Worm (Caenorhabditis elegans) whole organism, L4 larva: ENCODE measurements around the gene srx-95.

Source experiments
- ZK546.5 ChIP-seq, 2 experiments: sonication (generic microtip); optimal IDR thresholded peaks; 2 replicates each; lab custom pipeline; 2017; ENCODE audit warnings: missing biosample characterization in 2 of 2, missing genetic modification characterization in 2 of 2
- aly-2 ChIP-seq: sonication (generic microtip); optimal IDR thresholded peaks from 2 replicates; lab custom pipeline; 2018; ENCODE audit warnings: missing biosample characterization, missing genetic modification characterization
- ama-1 ChIP-seq: fragments of 150-350 bp; optimal IDR thresholded peaks from 2 replicates; lab custom pipeline; 2014; ENCODE audit warnings: inconsistent platforms, mixed read lengths
- dve-1 ChIP-seq: sonication (generic microtip); optimal IDR thresholded peaks from 2 replicates; lab custom pipeline; 2017; ENCODE audit warnings: antibody characterized with exemption, mild to moderate bottlenecking, missing genetic modification characterization, missing compliant biosample characterization; ENCODE audit not compliant: insufficient read depth
- fkh-10 ChIP-seq: fragments of 150-350 bp; optimal IDR thresholded peaks from 2 replicates; lab custom pipeline; 2014; ENCODE audit warnings: missing biosample characterization, missing genetic modification reagents, missing genetic modification characterization
- fos-1 ChIP-seq: fragments of 150-350 bp; optimal IDR thresholded peaks from 2 replicates; lab custom pipeline; 2014; ENCODE audit warnings: missing biosample characterization, missing genetic modification characterization
- lin-13 ChIP-seq: fragments of 150-350 bp; optimal IDR thresholded peaks from 2 replicates; lab custom pipeline; 2014; ENCODE audit warnings: missing biosample characterization, missing genetic modification reagents, missing genetic modification characterization
- mdl-1 ChIP-seq, 2 experiments: fragments of 150-350 bp in 1 of 2; sonication (generic microtip) in 1 of 2; optimal IDR thresholded peaks; 2 replicates each; lab custom pipeline; 2014 to 2017; ENCODE audit warnings: missing biosample characterization in 2 of 2, missing genetic modification characterization in 2 of 2
- nhr-237 ChIP-seq: sonication (generic microtip); optimal IDR thresholded peaks from 2 replicates; lab custom pipeline; 2017; ENCODE audit warnings: missing biosample characterization, missing genetic modification characterization
- nhr-77 ChIP-seq: fragments of 150-350 bp; optimal IDR thresholded peaks from 2 replicates; lab custom pipeline; 2014; ENCODE audit warnings: missing biosample characterization, missing genetic modification characterization
- skn-1 ChIP-seq: fragments of 150-350 bp; optimal IDR thresholded peaks from 2 replicates; lab custom pipeline; 2014; ENCODE audit warnings: missing biosample characterization, missing genetic modification characterization
- unc-130 ChIP-seq: sonication (generic microtip); optimal IDR thresholded peaks from 2 replicates; lab custom pipeline; 2016; ENCODE audit warnings: missing genetic modification reagents, missing genetic modification characterization, missing compliant biosample characterization

- TF ChIP-seq unc-130 (no peak), ZK546.5 (tag; optimal IDR thresholded peaks at IDR 0.05; lab: Kevin White, UChicago) (no peak), mdl-1 (tag; optimal IDR thresholded peaks at IDR 0.05; lab: Kevin White, UChicago) (no peak), skn-1 (no peak), nhr-237 (no peak), fos-1 (tag; lab: Kevin White, UChicago) (no peak), aly-2 (tag; lab: Kevin White, UChicago) (no peak), lin-13 (GFP tag; lab: Kevin White, UChicago) (no peak), dve-1 (tag; lab: Kevin White, UChicago) (no peak), ama-1 (lab: Kevin White, UChicago) (no peak), nhr-77 (no peak), fkh-10 (no peak)
Measured at ce11 chrII:6736066-6736465, 18.5 kb downstream of the srx-95 start, which contains the start of gene mrps-18.C.
